Fruit fly (Drosophila melanogaster) whole organism, wandering third instar larva: ENCODE data around the gene TM9SF2.
A peak's percentile ranks its signal among the peaks of the same experiment; 100 is the strongest.

Source experiments
- Abd-B ChIP-seq: fragments of >200 bp; optimal IDR thresholded peaks from 2 replicates; lab custom pipeline; 2017; ENCODE audit warnings: missing biosample characterization, missing genetic modification characterization
- CG32264 ChIP-seq: fragments of 200-800 bp; sonication (Bioruptor generic); optimal IDR thresholded peaks from 2 replicates; lab custom pipeline; 2016; ENCODE audit warnings: missing biosample characterization, missing genetic modification characterization
- CG9705 ChIP-seq: fragments of 200-800 bp; sonication (Bioruptor generic); optimal IDR thresholded peaks from 2 replicates; lab custom pipeline; 2018; ENCODE audit warnings: missing biosample characterization, mild to moderate bottlenecking, missing genetic modification characterization
- CrebA ChIP-seq: fragments of 200-800 bp; sonication (Bioruptor generic); optimal IDR thresholded peaks from 2 replicates; lab custom pipeline; 2016; ENCODE audit warnings: missing biosample characterization, mild to moderate bottlenecking, missing genetic modification characterization, borderline replicate concordance
- Dif ChIP-seq: fragments of 200-275, 200-300 bp; sonication (Bioruptor generic); optimal IDR thresholded peaks from 2 replicates; lab custom pipeline; 2018; ENCODE audit warnings: missing biosample characterization, missing genetic modification characterization; ENCODE audit not compliant: partially characterized antibody
- GATAd ChIP-seq: sonication (Bioruptor generic); optimal IDR thresholded peaks from 2 replicates; lab custom pipeline; 2016; ENCODE audit warnings: missing biosample characterization, missing genetic modification characterization
- HLH106 ChIP-seq: fragments of 200-800 bp; optimal IDR thresholded peaks from 3 replicates; lab custom pipeline; 2019; ENCODE audit warnings: missing biosample characterization, mild to moderate bottlenecking, missing genetic modification characterization, moderate library complexity
- Hnf4 ChIP-seq: fragments of 200-800 bp; sonication (Bioruptor generic); optimal IDR thresholded peaks from 2 replicates; lab custom pipeline; 2016; ENCODE audit warnings: missing biosample characterization, mild to moderate bottlenecking, missing genetic modification characterization
- Jra ChIP-seq: sonication (Bioruptor generic); optimal IDR thresholded peaks from 2 replicates; lab custom pipeline; 2016; ENCODE audit warnings: missing biosample characterization, missing genetic modification characterization
- Mio ChIP-seq: sonication (Bioruptor generic); optimal IDR thresholded peaks from 2 replicates; lab custom pipeline; 2016; ENCODE audit warnings: missing biosample characterization, missing genetic modification characterization
- Myc ChIP-seq: fragments of >200 bp; optimal IDR thresholded peaks from 2 replicates; lab custom pipeline; 2017
- N ChIP-seq: fragments of >200 bp; optimal IDR thresholded peaks from 2 replicates; lab custom pipeline; 2018; ENCODE audit warnings: missing biosample characterization, missing external identifiers, missing genetic modification characterization
- OdsH ChIP-seq: fragments of 200-800 bp; sonication (Bioruptor generic); optimal IDR thresholded peaks from 2 replicates; lab custom pipeline; 2016; ENCODE audit warnings: missing biosample characterization, mild to moderate bottlenecking, missing genetic modification characterization
- Rel ChIP-seq, 2 experiments: fragments of 200-800 bp; sonication (Bioruptor generic) in 1 of 2; optimal IDR thresholded peaks; 2 replicates in 1 of 2; 3 replicates in 1 of 2; lab custom pipeline; 2016 to 2019; ENCODE audit warnings: mild to moderate bottlenecking in 2 of 2, missing biosample characterization in 2 of 2, missing genetic modification characterization in 2 of 2, moderate library complexity in 1 of 2
- Sp1 ChIP-seq: fragments of 200-800 bp; sonication (Bioruptor generic); optimal IDR thresholded peaks from 3 replicates; lab custom pipeline; 2019; ENCODE audit warnings: missing biosample characterization, mild to moderate bottlenecking, missing genetic modification characterization, moderate library complexity
- Vsx2 ChIP-seq: fragments of 200-300, 225-300 bp; sonication (Bioruptor generic); optimal IDR thresholded peaks from 2 replicates; lab custom pipeline; 2018; ENCODE audit warnings: missing biosample characterization, missing genetic modification characterization; ENCODE audit not compliant: partially characterized antibody
- dl ChIP-seq, 2 experiments: fragments of 175-275, 200-275 bp in 1 of 2; fragments of 200-275 bp in 1 of 2; sonication (Bioruptor generic); optimal IDR thresholded peaks; lab custom pipeline; 2018; ENCODE audit warnings: mild to moderate bottlenecking in 2 of 2, missing biosample characterization in 2 of 2, missing genetic modification characterization in 2 of 2, moderate library complexity in 2 of 2; ENCODE audit not compliant: partially characterized antibody in 2 of 2, insufficient read depth in 1 of 2
- dmrt93B ChIP-seq: fragments of 200-800 bp; sonication (Bioruptor generic); optimal IDR thresholded peaks from 2 replicates; lab custom pipeline; 2018; ENCODE audit warnings: missing biosample characterization, mild to moderate bottlenecking, missing genetic modification characterization
- dsf ChIP-seq: sonication (Bioruptor generic); optimal IDR thresholded peaks from 2 replicates; lab custom pipeline; 2016; ENCODE audit warnings: missing biosample characterization, missing genetic modification characterization, borderline replicate concordance
- ey ChIP-seq: fragments of 200-800 bp; sonication (Bioruptor generic); optimal IDR thresholded peaks from 2 replicates; lab custom pipeline; 2016; ENCODE audit warnings: missing biosample characterization, missing genetic modification characterization
- foxo ChIP-seq, 2 experiments: fragments of 200-800 bp; sonication (Bioruptor generic); optimal IDR thresholded peaks; 2 replicates in 1 of 2; 3 replicates in 1 of 2; lab custom pipeline; 2016 to 2017; ENCODE audit warnings: missing biosample characterization in 2 of 2, missing genetic modification characterization in 2 of 2
- h ChIP-seq: fragments of 200-800 bp; sonication (Bioruptor generic); optimal IDR thresholded peaks from 3 replicates; lab custom pipeline; 2016; ENCODE audit warnings: missing biosample characterization, mild to moderate bottlenecking, missing genetic modification characterization
- jim ChIP-seq: fragments of 175-275, 200-325 bp; sonication (Bioruptor generic); optimal IDR thresholded peaks from 2 replicates; lab custom pipeline; 2016; ENCODE audit warnings: missing biosample characterization, mild to moderate bottlenecking, missing genetic modification characterization
- lola ChIP-seq: fragments of >200 bp; optimal IDR thresholded peaks from 2 replicates; lab custom pipeline; 2017; ENCODE audit warnings: missing biosample characterization, missing genetic modification characterization
- pan ChIP-seq: fragments of >200 bp; optimal IDR thresholded peaks from 2 replicates; lab custom pipeline; 2017
- psq ChIP-seq: fragments of 200-800 bp; sonication (Bioruptor generic); optimal IDR thresholded peaks from 3 replicates; lab custom pipeline; 2017; ENCODE audit warnings: missing biosample characterization, mild to moderate bottlenecking, missing genetic modification characterization, moderate library complexity
- rgr ChIP-seq: fragments of 200-800 bp; sonication (Bioruptor generic); optimal IDR thresholded peaks from 3 replicates; lab custom pipeline; 2016; ENCODE audit warnings: missing biosample characterization, mild to moderate bottlenecking, missing genetic modification characterization
- sage ChIP-seq: fragments of 200-800 bp; sonication (Bioruptor generic); optimal IDR thresholded peaks from 2 replicates; lab custom pipeline; 2016; ENCODE audit warnings: missing biosample characterization, mild to moderate bottlenecking, missing genetic modification characterization
- sv ChIP-seq: fragments of 200-800 bp; sonication (Bioruptor generic); optimal IDR thresholded peaks from 3 replicates; lab custom pipeline; 2016; ENCODE audit warnings: missing biosample characterization, missing genetic modification characterization
- tai ChIP-seq: sonication (Bioruptor generic); optimal IDR thresholded peaks from 2 replicates; lab custom pipeline; 2016; ENCODE audit warnings: missing biosample characterization, missing genetic modification characterization
- usp ChIP-seq: fragments of >200 bp; optimal IDR thresholded peaks from 2 replicates; lab custom pipeline; 2017; ENCODE audit warnings: missing biosample characterization, missing genetic modification characterization
- woc ChIP-seq: sonication (Bioruptor generic); optimal IDR thresholded peaks from 2 replicates; lab custom pipeline; 2016; ENCODE audit warnings: missing biosample characterization, mild to moderate bottlenecking, missing genetic modification characterization

Gene TM9SF2

DNA sequence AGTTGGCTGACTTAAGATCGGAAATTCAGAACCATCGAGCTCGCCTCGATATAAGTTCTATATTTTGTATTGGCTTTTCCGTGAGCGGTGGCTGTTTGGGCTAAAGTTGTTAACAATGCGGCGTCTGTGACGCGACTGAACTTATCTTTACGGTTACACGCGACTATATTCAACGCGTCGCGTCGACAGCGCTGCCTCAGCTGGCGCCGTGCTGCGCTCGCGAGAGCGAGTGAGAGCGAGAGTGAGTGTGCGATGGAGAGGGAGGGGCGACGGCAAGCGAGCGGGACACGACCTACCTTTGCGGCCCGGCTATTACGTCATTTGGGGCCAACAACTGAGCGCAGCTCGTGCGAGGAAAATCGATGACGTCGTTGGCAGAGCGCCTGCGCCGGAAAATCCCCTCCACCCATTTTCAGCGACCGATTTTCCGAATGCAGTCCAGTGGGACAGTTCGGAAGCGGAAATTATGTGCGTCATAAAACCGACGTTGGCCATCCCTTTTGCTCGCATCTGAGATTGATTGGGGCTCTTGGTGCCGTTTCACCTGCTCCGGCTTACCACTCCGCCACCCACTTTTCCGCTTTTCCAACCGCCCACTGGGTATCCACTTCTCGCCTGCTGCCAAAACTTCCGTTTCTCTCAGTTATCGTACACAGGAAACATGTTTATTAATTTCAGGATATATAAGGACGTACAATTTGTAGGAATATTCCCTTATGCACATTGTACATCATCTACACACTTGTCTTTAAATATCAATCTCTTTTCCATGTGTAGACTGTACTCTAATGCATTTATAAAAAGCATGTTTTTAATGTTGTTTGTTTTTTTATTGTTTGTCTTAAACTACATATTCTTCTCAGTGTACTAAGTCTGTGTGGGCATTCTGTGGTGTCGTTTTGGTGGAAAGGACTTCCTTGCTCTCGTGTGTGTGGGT, 19.4 kb downstream of the TM9SF2 start, which contains the start of gene Hr38:
TSS of gene Hr38 (minus strand) at position 121 of the 937 bp plus-strand sequence.
- TF ChIP-seq Mio (GFP tag; lab: Kevin White, UChicago) (no peak), Dif (GFP tag; lab: Kevin White, UChicago) (peak; percentile 84), h (GFP tag; lab: Kevin White, UChicago) (peak; percentile 33), dl (GFP tag; optimal IDR thresholded peaks at IDR 0.05; lab: Kevin White, UChicago; ENCODE audit: insufficient read depth in 1 of 2, partially characterized antibody in 2 of 2) (peak; percentile 36 to 79), sv (GFP tag; lab: Kevin White, UChicago) (peak; percentile 1)

dm6 chr2L:20705869-20706368, 28.2 kb downstream of the TM9SF2 start:
- TF ChIP-seq sv (GFP tag; lab: Kevin White, UChicago) (no peak), psq (GFP tag; lab: Kevin White, UChicago) (no peak), h (GFP tag; lab: Kevin White, UChicago) (no peak), foxo (GFP tag; optimal IDR thresholded peaks at IDR 0.05; lab: Kevin White, UChicago) (no peak), CG32264 (GFP tag; lab: Kevin White, UChicago) (no peak), jim (GFP tag; lab: Kevin White, UChicago) (no peak), tai (no peak), lola (GFP tag; lab: Kevin White, UChicago) (no peak), OdsH (GFP tag; lab: Kevin White, UChicago) (no peak), Mio (GFP tag; lab: Kevin White, UChicago) (no peak), Dif (GFP tag; lab: Kevin White, UChicago) (no peak)

dm6 chr2L:20704511-20705266, 29.4 kb downstream of the TM9SF2 start:
- TF ChIP-seq rgr (GFP tag; lab: Kevin White, UChicago) (no peak), lola (GFP tag; lab: Kevin White, UChicago) (no peak), CG32264 (GFP tag; lab: Kevin White, UChicago) (no peak), Hnf4 (GFP tag; lab: Kevin White, UChicago) (no peak), sage (GFP tag; lab: Kevin White, UChicago) (no peak), dl (GFP tag; optimal IDR thresholded peaks at IDR 0.05; lab: Kevin White, UChicago; ENCODE audit: insufficient read depth in 1 of 2, partially characterized antibody in 2 of 2) (no peak), dsf (GFP tag; lab: Kevin White, UChicago) (no peak), sv (GFP tag; lab: Kevin White, UChicago) (no peak), tai (no peak), Rel (GFP tag; optimal IDR thresholded peaks at IDR 0.05; lab: Kevin White, UChicago) (no peak), Rel (tag; optimal IDR thresholded peaks at IDR 0.05; lab: Kevin White, UChicago) (no peak), woc (GFP tag; lab: Kevin White, UChicago) (no peak), psq (GFP tag; lab: Kevin White, UChicago) (no peak), usp (GFP tag; lab: Kevin White, UChicago) (no peak), dmrt93B (GFP tag; lab: Kevin White, UChicago) (no peak), Jra (GFP tag; lab: Kevin White, UChicago) (no peak), CrebA (GFP tag; lab: Kevin White, UChicago) (no peak), Sp1 (GFP tag; lab: Kevin White, UChicago) (no peak)

- TF ChIP-seq CG32264 (GFP tag; lab: Kevin White, UChicago) (peak; percentile 5), usp (GFP tag; lab: Kevin White, UChicago) (no peak), Dif (GFP tag; lab: Kevin White, UChicago) (peak; percentile 17), pan (lab: Kevin White, UChicago) (no peak), Abd-B (GFP tag; lab: Kevin White, UChicago) (no peak), sage (GFP tag; lab: Kevin White, UChicago) (peak; percentile 52), tai (no peak), sv (GFP tag; lab: Kevin White, UChicago) (no peak), CrebA (GFP tag; lab: Kevin White, UChicago) (peak; percentile 21), jim (GFP tag; lab: Kevin White, UChicago) (no peak), Mio (GFP tag; lab: Kevin White, UChicago) (no peak), Rel (GFP tag; optimal IDR thresholded peaks at IDR 0.05; lab: Kevin White, UChicago) (no peak), Rel (tag; optimal IDR thresholded peaks at IDR 0.05; lab: Kevin White, UChicago) (peak; percentile 13), HLH106 (peak; percentile 77), dmrt93B (GFP tag; lab: Kevin White, UChicago) (peak; percentile 55), dsf (GFP tag; lab: Kevin White, UChicago) (no peak), ey (GFP tag; lab: Kevin White, UChicago) (peak; percentile 72), foxo (GFP tag; optimal IDR thresholded peaks at IDR 0.05; lab: Kevin White, UChicago) (peak in 1 of 2 experiments; percentile 88), Myc (no peak), N (GFP tag; lab: Kevin White, UChicago) (no peak), GATAd (no peak), woc (GFP tag; lab: Kevin White, UChicago) (peak; percentile 51), OdsH (GFP tag; lab: Kevin White, UChicago) (peak; percentile 85), Vsx2 (GFP tag; lab: Kevin White, UChicago) (no peak), Sp1 (GFP tag; lab: Kevin White, UChicago) (peak; percentile 56), CG9705 (no peak), Hnf4 (GFP tag; lab: Kevin White, UChicago) (peak; percentile 72)
Measured at dm6 chr2L:20700534-20701239, 33.4 kb downstream of the TM9SF2 start.
